Fruit fly (Drosophila melanogaster) whole organism, adult: ENCODE data around the gene PGAP5.

Experiments
- CG14711 ChIP-seq: fragments of 200-800 bp; sonication (Bioruptor generic); optimal IDR thresholded peaks from 2 replicates; lab custom pipeline; 2018; ENCODE audit warnings: missing biosample characterization, mild to moderate bottlenecking, missing genetic modification characterization, moderate library complexity
- CG1620 ChIP-seq: fragments of 200-800 bp; sonication (Bioruptor generic); optimal IDR thresholded peaks from 2 replicates; lab custom pipeline; 2016; ENCODE audit warnings: missing biosample characterization, missing genetic modification characterization
- Crg-1 ChIP-seq: fragments of 200-800 bp; sonication (Bioruptor generic); optimal IDR thresholded peaks from 2 replicates; lab custom pipeline; 2016; ENCODE audit warnings: missing biosample characterization, missing genetic modification characterization
- Mnt ChIP-seq: fragments of 200-800 bp; sonication (Bioruptor generic); optimal IDR thresholded peaks from 2 replicates; lab custom pipeline; 2016; ENCODE audit warnings: missing biosample characterization, mild to moderate bottlenecking, missing genetic modification characterization
- cic ChIP-seq: fragments of 200-800 bp; sonication (Bioruptor generic); optimal IDR thresholded peaks from 2 replicates; lab custom pipeline; 2017; ENCODE audit warnings: missing biosample characterization, mild to moderate bottlenecking, missing genetic modification characterization, moderate library complexity
- kay ChIP-seq: fragments of 200-800 bp; sonication (Bioruptor generic); peaks from one replicate; lab custom pipeline; 2016; ENCODE audit warnings: missing biosample characterization, missing genetic modification characterization, borderline replicate concordance
- ovo ChIP-seq: fragments of 200-800 bp; sonication (Bioruptor generic); optimal IDR thresholded peaks from 2 replicates; lab custom pipeline; 2016; ENCODE audit warnings: missing biosample characterization, missing genetic modification characterization
- toe ChIP-seq: fragments of 200-800 bp; sonication (Bioruptor generic); optimal IDR thresholded peaks from 2 replicates; lab custom pipeline; 2016; ENCODE audit warnings: missing biosample characterization, missing genetic modification characterization

DNA sequence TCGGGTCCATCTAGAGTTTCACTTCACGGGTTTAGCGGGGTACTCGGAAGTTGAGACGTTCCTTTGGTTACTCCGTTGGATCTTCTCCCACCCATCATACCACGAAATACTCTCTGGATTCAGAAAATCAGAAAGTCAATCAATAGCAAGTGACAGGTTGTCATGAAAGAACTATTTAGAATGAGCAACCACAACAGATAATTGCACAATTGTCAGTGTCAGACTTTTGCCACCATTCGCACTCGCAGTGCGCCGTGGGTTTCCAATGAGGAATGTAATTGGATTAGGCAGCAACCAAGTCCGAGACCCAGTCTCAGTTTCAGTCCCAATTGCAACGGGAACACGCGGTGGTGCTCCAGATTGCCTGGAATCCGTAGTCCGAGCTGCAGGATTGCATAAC, 7.2 kb downstream of the PGAP5 start, which contains the start of gene CG8419:
- TF ChIP-seq ovo (GFP tag; lab: Kevin White, UChicago) (no peak), cic (GFP tag; lab: Kevin White, UChicago) (no peak), kay (GFP tag; lab: Kevin White, UChicago) (no peak), toe (GFP tag; lab: Kevin White, UChicago) (no peak), CG1620 (GFP tag; lab: Kevin White, UChicago) (no peak), CG14711 (tag; lab: Kevin White, UChicago) (no peak), Mnt (GFP tag; lab: Kevin White, UChicago) (no peak), Crg-1 (GFP tag; lab: Kevin White, UChicago) (no peak)
